Worm (Caenorhabditis elegans) whole organism, L4 larva: Measurements from ENCODE around the gene sas-4.
A peak's percentile ranks its signal among the peaks of the same experiment; 100 is the strongest.

Experiments used
- F37D6.2 ChIP-seq: sonication (generic microtip); optimal IDR thresholded peaks from 2 replicates; lab custom pipeline; 2016; ENCODE audit warnings: mild to moderate bottlenecking, missing genetic modification characterization, missing compliant biosample characterization
- R02D3.7 ChIP-seq: fragments of 150-350 bp; sonication (generic microtip); optimal IDR thresholded peaks from 3 replicates; lab custom pipeline; 2014; ENCODE audit warnings: missing biosample characterization, missing genetic modification characterization
- T20F7.1 ChIP-seq: fragments of 200-800 bp; sonication (Bioruptor generic); optimal IDR thresholded peaks from 2 replicates; lab custom pipeline; 2018; ENCODE audit warnings: mild to moderate bottlenecking, missing genetic modification characterization, missing compliant biosample characterization
- aha-1 ChIP-seq: fragments of 150-350 bp; peaks from one replicate; lab custom pipeline; 2014; ENCODE audit warnings: missing biosample characterization, missing genetic modification characterization
- aly-2 ChIP-seq: sonication (generic microtip); optimal IDR thresholded peaks from 2 replicates; lab custom pipeline; 2018; ENCODE audit warnings: missing biosample characterization, missing genetic modification characterization
- ama-1 ChIP-seq: fragments of 150-350 bp; optimal IDR thresholded peaks from 2 replicates; lab custom pipeline; 2014; ENCODE audit warnings: inconsistent platforms, mixed read lengths
- arid-1 ChIP-seq: fragments of 200-800 bp; sonication (Bioruptor generic); conservative IDR thresholded peaks from 2 replicates; pipeline ENCODE4 v1.3.6; 2022; ENCODE audit warnings: missing genetic modification reagents, missing genetic modification characterization, missing compliant biosample characterization
- ceh-44 ChIP-seq: fragments of 200-800 bp; sonication (Bioruptor generic); IDR thresholded peaks from 2 replicates; pipeline ENCODE4 v1.3.6; 2022; ENCODE audit warnings: missing genetic modification reagents, missing genetic modification characterization, missing compliant biosample characterization
- daf-12 ChIP-seq: fragments of 150-350 bp; optimal IDR thresholded peaks from 2 replicates; lab custom pipeline; 2014; ENCODE audit warnings: missing biosample characterization, missing genetic modification reagents, missing genetic modification characterization
- daf-16 ChIP-seq, 3 experiments: sonication (generic microtip); optimal IDR thresholded peaks; 2 replicates each; lab custom pipeline; 2016 to 2017; ENCODE audit warnings: missing genetic modification characterization in 3 of 3, missing genetic modification reagents in 3 of 3, mild to moderate bottlenecking in 2 of 3, missing compliant biosample characterization in 2 of 3, missing biosample characterization in 1 of 3, moderate library complexity in 1 of 3
- daf-19 ChIP-seq: fragments of 200-800 bp; sonication (Bioruptor generic); conservative IDR thresholded peaks from 2 replicates; pipeline ENCODE4 v1.3.6; 2022; ENCODE audit warnings: missing genetic modification characterization, missing compliant biosample characterization
- dpl-1 ChIP-seq: fragments of 150-350 bp; optimal IDR thresholded peaks from 2 replicates; lab custom pipeline; 2014; ENCODE audit warnings: missing biosample characterization, missing genetic modification reagents, missing genetic modification characterization
- egl-27 ChIP-seq: sonication (generic microtip); optimal IDR thresholded peaks from 3 replicates; lab custom pipeline; 2017; ENCODE audit warnings: missing biosample characterization, missing genetic modification reagents, missing genetic modification characterization
- egl-43 ChIP-seq: fragments of 200-800 bp; sonication (Bioruptor generic); IDR thresholded peaks from 2 replicates; pipeline ENCODE4 v1.3.6; 2022; ENCODE audit warnings: missing genetic modification reagents, missing genetic modification characterization, missing compliant biosample characterization
- fkh-10 ChIP-seq: fragments of 150-350 bp; optimal IDR thresholded peaks from 2 replicates; lab custom pipeline; 2014; ENCODE audit warnings: missing biosample characterization, missing genetic modification reagents, missing genetic modification characterization
- fos-1 ChIP-seq: fragments of 150-350 bp; optimal IDR thresholded peaks from 2 replicates; lab custom pipeline; 2014; ENCODE audit warnings: missing biosample characterization, missing genetic modification characterization
- gei-8 ChIP-seq: fragments of 200-800 bp; sonication (Bioruptor generic); optimal IDR thresholded peaks from 2 replicates; lab custom pipeline; 2018; ENCODE audit warnings: mild to moderate bottlenecking, missing genetic modification characterization, missing compliant biosample characterization
- hlh-11 ChIP-seq: fragments of 200-800 bp; sonication (Bioruptor generic); optimal IDR thresholded peaks from 2 replicates; lab custom pipeline; 2018; ENCODE audit warnings: mild to moderate bottlenecking, missing genetic modification characterization, missing compliant biosample characterization
- jun-1 ChIP-seq: fragments of 150-350 bp; optimal IDR thresholded peaks from 2 replicates; lab custom pipeline; 2014; ENCODE audit warnings: missing biosample characterization, missing genetic modification reagents, missing genetic modification characterization
- lin-13 ChIP-seq: fragments of 150-350 bp; optimal IDR thresholded peaks from 2 replicates; lab custom pipeline; 2014; ENCODE audit warnings: missing biosample characterization, missing genetic modification reagents, missing genetic modification characterization
- lir-3 ChIP-seq: sonication (generic microtip); optimal IDR thresholded peaks from 2 replicates; lab custom pipeline; 2016; ENCODE audit warnings: mild to moderate bottlenecking, missing genetic modification characterization, missing compliant biosample characterization
- lsy-2 ChIP-seq, 2 experiments: fragments of 150-350 bp in 1 of 2; sonication (generic microtip) in 1 of 2; optimal IDR thresholded peaks; 2 replicates each; lab custom pipeline; 2014 to 2017; ENCODE audit warnings: missing biosample characterization in 2 of 2, missing genetic modification characterization in 2 of 2
- madf-9 ChIP-seq: fragments of 200-800 bp; sonication (Bioruptor generic); conservative IDR thresholded peaks from 2 replicates; pipeline ENCODE4 v1.3.6; 2022; ENCODE audit warnings: missing genetic modification reagents, missing genetic modification characterization, missing compliant biosample characterization
- mep-1 ChIP-seq: fragments of 150-350 bp; sonication (generic microtip); optimal IDR thresholded peaks from 3 replicates; lab custom pipeline; 2014; ENCODE audit warnings: missing biosample characterization, missing genetic modification characterization
- mes-2 ChIP-seq: sonication (generic microtip); optimal IDR thresholded peaks from 2 replicates; lab custom pipeline; 2016; ENCODE audit warnings: missing genotype, mild to moderate bottlenecking, missing genetic modification characterization, missing compliant biosample characterization; ENCODE audit not compliant: poor library complexity, severe bottlenecking
- nhr-10 ChIP-seq: fragments of 150-350 bp; optimal IDR thresholded peaks from 2 replicates; lab custom pipeline; 2014; ENCODE audit warnings: missing biosample characterization, missing genetic modification characterization
- nhr-25 ChIP-seq: sonication (generic microtip); optimal IDR thresholded peaks from 2 replicates; lab custom pipeline; 2017; ENCODE audit warnings: missing genetic modification characterization, mild to moderate bottlenecking, missing compliant biosample characterization, antibody characterized with exemption, moderate library complexity, borderline replicate concordance; ENCODE audit not compliant: insufficient read depth
- nhr-48 ChIP-seq: sonication (generic microtip); optimal IDR thresholded peaks from 2 replicates; lab custom pipeline; 2016; ENCODE audit warnings: mild to moderate bottlenecking, missing genetic modification characterization, missing compliant biosample characterization
- nhr-76 ChIP-seq: fragments of 150-350 bp; optimal IDR thresholded peaks from 2 replicates; lab custom pipeline; 2014; ENCODE audit warnings: missing biosample characterization, missing genetic modification characterization
- nhr-77 ChIP-seq: fragments of 150-350 bp; optimal IDR thresholded peaks from 2 replicates; lab custom pipeline; 2014; ENCODE audit warnings: missing biosample characterization, missing genetic modification characterization
- pha-4 ChIP-seq, 2 experiments: fragments of 150-350 bp in 1 of 2; fragments of 200-800 bp in 1 of 2; sonication (Bioruptor generic) in 1 of 2; IDR thresholded peaks in 1 of 2; optimal IDR thresholded peaks in 1 of 2; 2 replicates each; pipeline versions ENCODE4 v1.3.6 to Lab custom; 2014 to 2022; ENCODE audit warnings: missing genetic modification characterization in 2 of 2, missing genetic modification reagents in 2 of 2, missing biosample characterization in 1 of 2, missing compliant biosample characterization in 1 of 2
- pqm-1 ChIP-seq: sonication (generic microtip); optimal IDR thresholded peaks from 2 replicates; lab custom pipeline; 2017; ENCODE audit warnings: missing biosample characterization, missing genetic modification characterization
- sdz-12 ChIP-seq: fragments of 200-800 bp; sonication (Bioruptor generic); optimal IDR thresholded peaks from 2 replicates; lab custom pipeline; 2018; ENCODE audit warnings: mild to moderate bottlenecking, missing genetic modification characterization, missing compliant biosample characterization
- snpc-4 ChIP-seq: fragments of 150-350 bp; optimal IDR thresholded peaks from 2 replicates; lab custom pipeline; 2014; ENCODE audit warnings: missing biosample characterization, missing genetic modification characterization
- spr-3 ChIP-seq: fragments of 200-800 bp; sonication (Bioruptor generic); optimal IDR thresholded peaks from 2 replicates; lab custom pipeline; 2018; ENCODE audit warnings: mild to moderate bottlenecking, missing genetic modification characterization, missing compliant biosample characterization
- tra-1 ChIP-seq: fragments of 200-800 bp; sonication (Bioruptor generic); IDR thresholded peaks from 2 replicates; pipeline ENCODE4 v1.3.6; 2022; ENCODE audit warnings: missing genetic modification reagents, missing genetic modification characterization, missing compliant biosample characterization
- unc-62 ChIP-seq, 3 experiments: fragments of 150-350 bp in 1 of 3; sonication (generic microtip); optimal IDR thresholded peaks in 2 of 3; peaks in 1 of 3; 1 replicate in 1 of 3; 2 replicates in 2 of 3; lab custom pipeline; 2014 to 2017; ENCODE audit warnings: missing biosample characterization in 3 of 3, missing genetic modification characterization in 3 of 3, missing genetic modification reagents in 3 of 3, missing genotype in 1 of 3
- zfp-2 ChIP-seq: sonication (generic microtip); optimal IDR thresholded peaks from 2 replicates; lab custom pipeline; 2016; ENCODE audit warnings: mild to moderate bottlenecking, missing genetic modification characterization, missing compliant biosample characterization
- zip-2 ChIP-seq: fragments of 150-350 bp; optimal IDR thresholded peaks from 2 replicates; lab custom pipeline; 2014; ENCODE audit warnings: missing biosample characterization, missing genetic modification characterization

Gene sas-4

DNA sequence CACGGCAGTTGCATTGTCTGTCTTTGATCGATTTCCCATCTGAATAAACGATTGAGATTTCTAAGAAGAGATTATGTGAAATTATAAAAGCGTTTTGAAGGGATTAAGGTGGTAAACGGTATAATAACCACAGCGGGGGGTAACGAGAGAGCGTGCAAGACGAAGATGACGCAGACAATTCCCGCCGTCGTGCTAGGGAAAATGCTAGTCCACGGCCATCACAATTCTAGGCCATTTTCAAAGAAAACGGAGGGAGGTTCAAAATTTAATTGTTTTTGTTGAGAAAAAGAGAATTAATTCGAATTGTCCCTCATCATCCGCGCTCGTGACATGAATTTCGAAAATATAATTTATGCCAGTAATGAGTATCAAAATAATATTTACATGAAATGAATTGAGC lies 712 bp upstream of the sas-4 start, which contains the start of gene F10E9.11 (continued):
- TF ChIP-seq madf-9 (GFP tag; lab: Robert Waterston, UW) (peak; percentile 51; the same call in 1 of the 2 replicates), pha-4 (GFP tag; IDR thresholded peaks at IDR 0.05; lab: Robert Waterston, UW) (no peak), pha-4 (tag; optimal IDR thresholded peaks at IDR 0.05; lab: Kevin White, UChicago) (peak; percentile 18), unc-62 (GFP tag; optimal IDR thresholded peaks at IDR 0.05 in 1 of 2; lab: Kevin White, UChicago) (peak in 1 of 2 experiments; percentile 17), unc-62 (tag; optimal IDR thresholded peaks at IDR 0.05; lab: Kevin White, UChicago) (no peak), egl-43 (GFP tag; lab: Robert Waterston, UW) (no peak), daf-19 (GFP tag; lab: Robert Waterston, UW) (0 out of 2 replicates have a peak, but pooled peaks have one; percentile 16), arid-1 (peak; percentile 73; the same call in 1 of the 2 replicates), sdz-12 (GFP tag; lab: Kevin White, UChicago) (no peak), ceh-44 (GFP tag; lab: Robert Waterston, UW) (peak; percentile 48; the same call in 1 of the 2 replicates), nhr-25 (tag; lab: Kevin White, UChicago) (peak; percentile 15), nhr-76 (tag; lab: Kevin White, UChicago) (no peak)

- TF ChIP-seq mep-1 (tag; lab: Kevin White, UChicago) = peak; percentile 2
- no peak for TF ChIP-seq snpc-4 (tag; lab: Kevin White, UChicago)
- no peak for TF ChIP-seq daf-12 (tag; lab: Kevin White, UChicago)
- no peak for TF ChIP-seq aly-2 (tag; lab: Kevin White, UChicago)
- no peak for TF ChIP-seq nhr-10 (tag; lab: Kevin White, UChicago)
- TF ChIP-seq fos-1 = no peak
Observed at ce11 chrIII:8312393-8312792, 6.0 kb downstream of the sas-4 start, which contains the start of gene F10E9.2. F10E9.2 (plus strand) TSS chrIII:8312693.

DNA sequence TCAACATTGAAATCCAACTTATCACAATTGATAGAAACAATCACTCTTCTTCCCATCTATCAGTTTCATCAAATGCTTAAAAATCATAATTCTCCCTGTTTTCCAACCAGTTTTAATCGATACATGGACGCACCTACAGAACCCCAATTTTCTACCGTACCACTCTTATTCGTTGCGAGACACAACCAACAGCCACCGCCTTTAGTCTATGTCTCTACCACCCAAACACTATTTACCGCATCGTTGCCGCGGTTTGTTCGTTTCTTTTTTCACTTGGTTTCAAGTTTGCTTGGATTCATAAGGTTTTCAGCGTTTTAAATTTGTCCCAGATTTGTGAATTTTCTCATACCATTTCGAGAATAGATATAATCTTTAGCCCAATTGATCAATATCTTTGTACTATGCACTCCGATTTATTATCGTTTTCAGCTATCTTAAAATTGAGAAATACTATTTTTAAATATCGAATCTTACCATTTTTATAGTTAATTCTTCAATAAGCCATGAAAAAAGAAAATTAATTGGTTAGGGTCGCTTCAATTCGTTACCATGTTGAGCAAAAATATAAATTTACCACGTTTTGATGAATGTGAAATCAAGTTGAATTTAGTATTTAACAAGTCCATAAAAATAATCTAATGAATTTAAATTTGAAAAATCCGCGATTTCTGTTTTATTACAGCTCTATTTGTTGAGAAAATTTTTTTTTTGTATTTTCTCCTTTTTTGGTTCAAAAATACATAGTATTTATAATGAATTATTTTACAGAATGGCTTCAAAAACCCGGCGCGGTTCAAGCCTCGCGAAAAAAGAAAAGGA lies 7.9 kb downstream of the sas-4 start, which contains the start of gene F10E9.3:
Gene F10E9.3, plus strand, starts transcription at position 769 of the 819 bp plus-strand sequence.
- TF ChIP-seq daf-16 (GFP tag; optimal IDR thresholded peaks at IDR 0.05; lab: Kevin White, UChicago) (no peak), daf-16 (tag; optimal IDR thresholded peaks at IDR 0.05; lab: Kevin White, UChicago) (peak; percentile 12), nhr-48 (tag; lab: Kevin White, UChicago) (no peak), pqm-1 (no peak), lir-3 (tag; lab: Kevin White, UChicago) (no peak), jun-1 (tag; lab: Kevin White, UChicago) (no peak), tra-1 (GFP tag; lab: Robert Waterston, UW) (no peak), gei-8 (no peak), egl-43 (GFP tag; lab: Robert Waterston, UW) (no peak), mes-2 (tag; lab: Kevin White, UChicago) (peak; percentile 72), dpl-1 (GFP tag; lab: Kevin White, UChicago) (peak; percentile 38), aha-1 (tag; lab: Kevin White, UChicago) (peak; percentile 68), ama-1 (lab: Kevin White, UChicago) (peak; percentile 32), nhr-77 (tag; lab: Kevin White, UChicago) (no peak), F37D6.2 (tag; lab: Kevin White, UChicago) (no peak), egl-27 (tag; lab: Kevin White, UChicago) (no peak), fkh-10 (GFP tag; lab: Kevin White, UChicago) (no peak), lsy-2 (tag; optimal IDR thresholded peaks at IDR 0.05; lab: Kevin White, UChicago) (peak in 1 of 2 experiments; percentile 96), zfp-2 (no peak), zip-2 (tag; lab: Kevin White, UChicago) (no peak), unc-62 (GFP tag; optimal IDR thresholded peaks at IDR 0.05 in 1 of 2; lab: Kevin White, UChicago) (peak in 1 of 2 experiments; percentile 93), unc-62 (tag; optimal IDR thresholded peaks at IDR 0.05; lab: Kevin White, UChicago) (no peak), spr-3 (GFP tag; lab: Kevin White, UChicago) (no peak), R02D3.7 (tag; lab: Kevin White, UChicago) (no peak), lin-13 (no peak), T20F7.1 (GFP tag; lab: Kevin White, UChicago) (peak; percentile 13), hlh-11 (tag; lab: Kevin White, UChicago) (no peak), daf-12 (tag; lab: Kevin White, UChicago) (no peak)
